Fruit fly (Drosophila melanogaster): Measurements from ENCODE around the gene CG11583.

Gene CG11583

DNA sequence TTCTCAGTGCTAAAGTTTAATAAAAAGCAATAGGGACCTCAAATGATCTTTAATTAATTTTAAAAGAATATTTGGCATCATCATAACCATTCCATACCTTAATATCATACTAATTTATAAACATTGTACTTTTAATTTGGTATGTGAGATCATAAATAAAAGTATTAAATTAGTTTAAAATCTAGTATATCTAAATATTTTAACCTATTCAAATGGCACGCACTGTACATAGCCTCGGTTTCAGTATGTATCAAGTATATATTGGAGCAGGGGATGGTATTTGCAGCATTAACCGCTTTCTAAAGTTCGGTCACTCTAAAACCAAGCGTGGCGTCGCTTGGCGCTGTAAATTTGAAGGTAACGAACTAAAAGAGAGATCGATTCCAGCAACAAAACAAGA lies 40.2 kb downstream of the CG11583 start, which contains the start of gene pav (continued):
- no peak for TF ChIP-seq CG8290 (GFP tag; optimal IDR thresholded peaks at IDR 0.05)
- no peak for TF ChIP-seq CG8290 (tag; optimal IDR thresholded peaks at IDR 0.05)
- no peak for TF ChIP-seq CG3163 (GFP tag; optimal IDR thresholded peaks at IDR 0.05)
- peak; percentile 62 for TF ChIP-seq CG17829 (tag; optimal IDR thresholded peaks at IDR 0.05)
- TF ChIP-seq CG15479 (GFP tag; optimal IDR thresholded peaks at IDR 0.05) = no peak
- no peak for TF ChIP-seq sd (tag; optimal IDR thresholded peaks at IDR 0.05)
- no peak for TF ChIP-seq CG2678 (tag; optimal IDR thresholded peaks at IDR 0.05)
- TF ChIP-seq NC2α (GFP tag; optimal IDR thresholded peaks at IDR 0.05) = no peak
- TF ChIP-seq sna (GFP tag; IDR thresholded peaks at IDR 0.05; ENCODE audit: partially characterized antibody) = no peak
- no peak for TF ChIP-seq CG10565 (GFP tag; optimal IDR thresholded peaks at IDR 0.05)
- no peak for TF ChIP-seq cwo (GFP tag; optimal IDR thresholded peaks at IDR 0.05)
- peak in 1 of 2 experiments; percentile 41 for TF ChIP-seq bsh (GFP tag; optimal IDR thresholded peaks at IDR 0.05)
- TF ChIP-seq lola (GFP tag; optimal IDR thresholded peaks at IDR 0.05) = peak in 1 of 3 experiments; percentile 30
- TF ChIP-seq CG2129 (GFP tag; IDR thresholded peaks at IDR 0.05; ENCODE audit: partially characterized antibody) = no peak
- peak; percentile 82 for TF ChIP-seq row (GFP tag; IDR thresholded peaks at IDR 0.05)
- no peak for TF ChIP-seq disco-r (GFP tag; optimal IDR thresholded peaks at IDR 0.05)
- no peak for TF ChIP-seq run (tag; optimal IDR thresholded peaks at IDR 0.05)
- no peak for TF ChIP-seq CG11398 (GFP tag; optimal IDR thresholded peaks at IDR 0.05)
- TF ChIP-seq hbn (GFP tag; IDR thresholded peaks at IDR 0.05; ENCODE audit: partially characterized antibody) = no peak
- TF ChIP-seq CG6854 (GFP tag; optimal IDR thresholded peaks at IDR 0.05) = no peak
- no peak for TF ChIP-seq Dad (GFP tag; optimal IDR thresholded peaks at IDR 0.05)
- no peak for TF ChIP-seq nom (GFP tag; optimal IDR thresholded peaks at IDR 0.05)
- TF ChIP-seq Taf1 (GFP tag; IDR thresholded peaks at IDR 0.05) = peak; percentile 39; the same call in 1 of the 2 replicates
- TF ChIP-seq CG15011 (GFP tag; optimal IDR thresholded peaks at IDR 0.05) = no peak
- TF ChIP-seq oc (tag; optimal IDR thresholded peaks at IDR 0.05) = no peak
- no peak for TF ChIP-seq p53 (GFP tag; optimal IDR thresholded peaks at IDR 0.05)
- TF ChIP-seq corto (GFP tag; optimal IDR thresholded peaks at IDR 0.05) = no peak
- no peak for TF ChIP-seq CG34224 (GFP tag; IDR thresholded peaks at IDR 0.05; ENCODE audit: partially characterized antibody)
- TF ChIP-seq CG12071 (GFP tag; optimal IDR thresholded peaks at IDR 0.05) = no peak
- no peak for TF ChIP-seq CG4328 (GFP tag; optimal IDR thresholded peaks at IDR 0.05)
- no peak for TF ChIP-seq prd (optimal IDR thresholded peaks at IDR 0.05)
- peak; percentile 67 for TF ChIP-seq prd (GFP tag; IDR thresholded peaks at IDR 0.05)
- TF ChIP-seq CG12155 (GFP tag; optimal IDR thresholded peaks at IDR 0.05) = peak; percentile 19
- TF ChIP-seq CG4854 (GFP tag; optimal IDR thresholded peaks at IDR 0.05) = no peak
- no peak for TF ChIP-seq Sry-δ (GFP tag; optimal IDR thresholded peaks at IDR 0.05)
- TF ChIP-seq CG32772 (GFP tag; IDR thresholded peaks at IDR 0.05) = 0 out of 2 replicates have a peak, but pooled peaks have one; percentile 27
- TF ChIP-seq CG16815 (GFP tag; optimal IDR thresholded peaks at IDR 0.05) = no peak
- TF ChIP-seq Ets65A (GFP tag) = no peak
- no peak for TF ChIP-seq fd64A (GFP tag; optimal IDR thresholded peaks at IDR 0.05)
- peak; percentile 29; the same call in 1 of the 2 replicates for TF ChIP-seq cas (GFP tag; IDR thresholded peaks at IDR 0.05)
- TF ChIP-seq CG14667 (GFP tag; IDR thresholded peaks at IDR 0.05) = peak; percentile 4; the same call in 1 of the 2 replicates
- TF ChIP-seq CG4424 (GFP tag; optimal IDR thresholded peaks at IDR 0.05) = no peak
- TF ChIP-seq Atf6 (GFP tag; IDR thresholded peaks at IDR 0.05) = peak; percentile 26; the same call in 1 of the 2 replicates
- TF ChIP-seq Vsx1 (GFP tag; optimal IDR thresholded peaks at IDR 0.05) = no peak
- peak; percentile 70 for TF ChIP-seq vvl (GFP tag; IDR thresholded peaks at IDR 0.05)
- TF ChIP-seq CG17186 (GFP tag; optimal IDR thresholded peaks at IDR 0.05) = no peak
- TF ChIP-seq CG11696 (GFP tag; IDR thresholded peaks at IDR 0.05) = peak; percentile 97
- TF ChIP-seq hth (optimal IDR thresholded peaks at IDR 0.05) = no peak
- no peak for TF ChIP-seq CG42726 (GFP tag; IDR thresholded peaks at IDR 0.05; ENCODE audit: partially characterized antibody)
- TF ChIP-seq ttk (GFP tag; IDR thresholded peaks at IDR 0.05) = no peak
- no peak for TF ChIP-seq CG2889 (GFP tag; IDR thresholded peaks at IDR 0.05)
- no peak for TF ChIP-seq CG3838 (GFP tag; optimal IDR thresholded peaks at IDR 0.05)
